Fruit fly (Drosophila melanogaster): Measurements from ENCODE around the gene CG4743.
A peak's percentile ranks its signal among the peaks of the same experiment; 100 is the strongest.

The CG4743 gene

DNA sequence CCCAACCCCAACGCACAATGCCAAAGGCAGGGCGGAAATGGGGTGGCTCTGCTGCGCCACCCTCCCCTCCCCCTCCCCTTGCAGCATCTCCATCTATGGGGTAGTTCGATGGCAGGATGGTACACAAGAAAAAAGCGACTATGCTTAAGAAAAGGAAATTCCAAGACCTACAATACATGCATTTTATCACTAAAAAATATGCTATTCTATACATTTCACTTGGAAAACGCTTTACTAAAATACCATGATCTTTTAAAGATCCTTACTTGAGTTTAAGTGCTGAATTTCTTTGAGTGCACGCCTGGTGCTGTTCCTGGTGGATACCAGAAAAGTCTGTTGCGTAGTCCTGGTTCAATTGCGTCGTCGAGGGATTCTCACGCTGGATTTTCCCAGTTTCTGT lies 49.3 kb downstream of the CG4743 start (continued):
- TF ChIP-seq Usf (GFP tag; optimal IDR thresholded peaks at IDR 0.05) (no peak), CG16779 (GFP tag; IDR thresholded peaks at IDR 0.05) (no peak), CG18619 (GFP tag; optimal IDR thresholded peaks at IDR 0.05) (peak; percentile 47), salm (tag; optimal IDR thresholded peaks at IDR 0.05) (peak; percentile 1), CG17186 (GFP tag; optimal IDR thresholded peaks at IDR 0.05) (no peak), CG10209 (GFP tag; optimal IDR thresholded peaks at IDR 0.05) (peak; percentile 61), CG18262 (tag; optimal IDR thresholded peaks at IDR 0.05) (peak; percentile 62), Sox102F (GFP tag; optimal IDR thresholded peaks at IDR 0.05) (peak; percentile 71), CG10462 (GFP tag; optimal IDR thresholded peaks at IDR 0.05) (peak; percentile 14), Dip2 (GFP tag; IDR thresholded peaks at IDR 0.05) (no peak), H2.0 (GFP tag; IDR thresholded peaks at IDR 0.05) (peak; percentile 70), sug (tag; optimal IDR thresholded peaks at IDR 0.05) (peak; percentile 29), CG12155 (GFP tag; optimal IDR thresholded peaks at IDR 0.05) (peak; percentile 11), exex (tag; optimal IDR thresholded peaks at IDR 0.05) (no peak), pfk (GFP tag; optimal IDR thresholded peaks at IDR 0.05) (no peak), Chrac-16 (GFP tag; optimal IDR thresholded peaks at IDR 0.05) (peak; percentile 40), nmo (GFP tag; optimal IDR thresholded peaks at IDR 0.05) (peak; percentile 58), tna (GFP tag; IDR thresholded peaks at IDR 0.05; ENCODE audit: partially characterized antibody) (no peak), CG34224 (GFP tag; IDR thresholded peaks at IDR 0.05; ENCODE audit: partially characterized antibody) (no peak), CG11696 (GFP tag; IDR thresholded peaks at IDR 0.05) (no peak), p53 (GFP tag; optimal IDR thresholded peaks at IDR 0.05) (no peak), fd64A (GFP tag; optimal IDR thresholded peaks at IDR 0.05) (peak; percentile 13), Jarid2 (GFP tag; optimal IDR thresholded peaks at IDR 0.05) (no peak), CG13775 (GFP tag; optimal IDR thresholded peaks at IDR 0.05) (peak; percentile 30), lab (GFP tag; optimal IDR thresholded peaks at IDR 0.05) (peak; percentile 87), oc (tag; optimal IDR thresholded peaks at IDR 0.05) (peak; percentile 45), az2 (GFP tag; optimal IDR thresholded peaks at IDR 0.05) (peak; percentile 43), CG17829 (tag; optimal IDR thresholded peaks at IDR 0.05) (peak; percentile 52), D (optimal IDR thresholded peaks at IDR 0.05) (peak; percentile 21), D (GFP tag; optimal IDR thresholded peaks at IDR 0.05) (peak; percentile 64), en (GFP tag; optimal IDR thresholded peaks at IDR 0.05) (peak; percentile 28), HHEX (GFP tag; optimal IDR thresholded peaks at IDR 0.05) (peak; percentile 63), stc (GFP tag; IDR thresholded peaks at IDR 0.05) (peak; percentile 65), Dip3 (GFP tag; optimal IDR thresholded peaks at IDR 0.05) (peak; percentile 32), chm (GFP tag; IDR thresholded peaks at IDR 0.05) (peak; percentile 65; the same call in 1 of the 2 replicates), pb (GFP tag; optimal IDR thresholded peaks at IDR 0.05) (peak; percentile 6), CG43689 (GFP tag; IDR thresholded peaks at IDR 0.05) (no peak), CG4404 (GFP tag; IDR thresholded peaks at IDR 0.05) (peak; percentile 49; the same call in 1 of the 2 replicates), da (GFP tag; optimal IDR thresholded peaks at IDR 0.05) (no peak), br (optimal IDR thresholded peaks at IDR 0.05) (no peak), dysf (GFP tag; IDR thresholded peaks at IDR 0.05) (peak; percentile 81), CG2712 (tag; optimal IDR thresholded peaks at IDR 0.05) (peak; percentile 77), toy (GFP tag; IDR thresholded peaks at IDR 0.05) (no peak), pnt (GFP tag; optimal IDR thresholded peaks at IDR 0.05) (peak; percentile 72), tll (GFP tag; optimal IDR thresholded peaks at IDR 0.05) (no peak), CG17802 (tag; optimal IDR thresholded peaks at IDR 0.05) (peak; percentile 39), slou (GFP tag; optimal IDR thresholded peaks at IDR 0.05) (peak; percentile 17), CG18764 (GFP tag; optimal IDR thresholded peaks at IDR 0.05) (peak; percentile 40), CG2875 (GFP tag; optimal IDR thresholded peaks at IDR 0.05) (peak; percentile 46), Mes4 (GFP tag; optimal IDR thresholded peaks at IDR 0.05) (peak; percentile 44), CG9876 (GFP tag; optimal IDR thresholded peaks at IDR 0.05) (no peak), CG12769 (tag; optimal IDR thresholded peaks at IDR 0.05) (peak; percentile 37)

Measured in whole organism, embryonic.